Worm (Caenorhabditis elegans): Measurements from ENCODE around the gene C06A1.3.

Gene C06A1.3

ce11 chrII:10569498-10569897 lies 2.6 kb upstream of the C06A1.3 start:
- no peak for TF ChIP-seq rnt-1 (tag; optimal IDR thresholded peaks at IDR 0.05)
- TF ChIP-seq unc-55 (GFP tag; optimal IDR thresholded peaks at IDR 0.05) = peak; percentile 13
- no peak for TF ChIP-seq unc-86 (tag; optimal IDR thresholded peaks at IDR 0.05)

DNA sequence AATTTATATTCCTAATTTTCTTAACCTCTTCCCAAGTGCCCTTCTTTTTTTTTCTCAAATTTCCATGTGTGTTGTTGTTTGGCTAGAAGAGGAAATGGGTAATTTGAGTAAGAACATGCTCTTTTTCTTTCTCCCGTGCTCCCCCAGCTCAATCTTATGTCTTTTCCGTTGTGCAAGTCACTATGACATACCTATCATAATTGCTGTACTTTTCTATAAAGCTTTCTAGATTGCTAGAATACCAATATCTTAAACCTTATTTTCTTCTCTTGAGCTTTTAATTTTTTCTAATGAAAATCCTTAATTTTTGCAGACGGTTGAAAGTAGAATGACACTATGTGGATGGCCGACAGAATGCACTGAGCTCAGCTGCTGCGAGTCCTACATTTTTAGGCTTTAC lies 1.8 kb upstream of the C06A1.3 start, which contains the start of gene txt-13:
TSS of gene txt-13 (plus strand) at position 301 of the 400 bp plus-strand sequence.
- TF ChIP-seq dmd-4 (tag; optimal IDR thresholded peaks at IDR 0.05; ENCODE audit: borderline replicate concordance) (no peak), sox-4 (tag; optimal IDR thresholded peaks at IDR 0.05) (no peak), ets-4 (tag; optimal IDR thresholded peaks at IDR 0.05) (no peak), tbx-2 (tag; optimal IDR thresholded peaks at IDR 0.05) (no peak), syd-9 (tag; optimal IDR thresholded peaks at IDR 0.05) (no peak), sdc-2 (tag; optimal IDR thresholded peaks at IDR 0.05) (no peak), eyg-1 (tag; optimal IDR thresholded peaks at IDR 0.05) (no peak), C08G9.2 (tag; optimal IDR thresholded peaks at IDR 0.05) (no peak), ceh-19 (GFP tag; optimal IDR thresholded peaks at IDR 0.05) (no peak), hlh-30 (tag; optimal IDR thresholded peaks at IDR 0.05; ENCODE audit: insufficient read depth) (no peak), rnt-1 (tag; optimal IDR thresholded peaks at IDR 0.05) (no peak), nhr-11 (tag; optimal IDR thresholded peaks at IDR 0.05) (no peak), lin-11 (tag; optimal IDR thresholded peaks at IDR 0.05) (no peak), pat-9 (tag; optimal IDR thresholded peaks at IDR 0.05) (no peak)

DNA sequence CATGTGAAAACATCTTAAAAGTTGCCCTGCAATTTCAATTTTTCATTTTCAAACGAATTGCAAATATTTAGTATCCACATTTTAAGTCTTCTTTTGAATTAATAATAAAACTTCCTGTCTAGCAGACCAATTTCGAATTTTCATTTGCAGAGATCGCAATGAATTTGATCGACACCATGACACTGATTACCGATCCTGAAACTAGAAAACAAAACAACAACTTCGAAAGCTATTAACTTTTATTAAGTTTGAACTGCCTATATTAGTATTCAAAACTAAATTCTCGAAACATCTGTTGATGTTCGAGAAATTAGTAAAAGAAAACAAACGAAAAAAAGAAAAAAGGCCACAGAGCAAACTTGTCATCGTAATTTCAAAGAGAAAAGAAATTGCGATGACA lies 2.1 kb downstream of the C06A1.3 start:
- TF ChIP-seq ama-1 (optimal IDR thresholded peaks at IDR 0.05) (no peak), nhr-11 (tag; optimal IDR thresholded peaks at IDR 0.05) (no peak), eyg-1 (tag; optimal IDR thresholded peaks at IDR 0.05) (no peak), dve-1 (tag; optimal IDR thresholded peaks at IDR 0.05) (no peak), unc-55 (GFP tag; optimal IDR thresholded peaks at IDR 0.05) (no peak), pax-1 (tag; optimal IDR thresholded peaks at IDR 0.05) (no peak), C08G9.2 (tag; optimal IDR thresholded peaks at IDR 0.05) (no peak), ceh-2 (tag; optimal IDR thresholded peaks at IDR 0.05) (no peak), fkh-10 (GFP tag; optimal IDR thresholded peaks at IDR 0.05) (no peak), pag-3 (tag; optimal IDR thresholded peaks at IDR 0.05; ENCODE audit: borderline replicate concordance) (no peak), lin-11 (tag; optimal IDR thresholded peaks at IDR 0.05) (no peak), ztf-16 (tag; optimal IDR thresholded peaks at IDR 0.05) (no peak)

- TF ChIP-seq ceh-14 (tag; optimal IDR thresholded peaks at IDR 0.05) (no peak), sox-2 (GFP tag; IDR thresholded peaks at IDR 0.05) (no peak), fkh-6 (tag; optimal IDR thresholded peaks at IDR 0.05) (no peak), ceh-30 (tag; optimal IDR thresholded peaks at IDR 0.05) (no peak), tbx-2 (tag; optimal IDR thresholded peaks at IDR 0.05) (no peak), pag-3 (tag; optimal IDR thresholded peaks at IDR 0.05; ENCODE audit: borderline replicate concordance) (no peak), ceh-19 (GFP tag; optimal IDR thresholded peaks at IDR 0.05) (no peak), sdc-2 (tag; optimal IDR thresholded peaks at IDR 0.05) (no peak), unc-55 (GFP tag; optimal IDR thresholded peaks at IDR 0.05) (no peak), eyg-1 (tag; optimal IDR thresholded peaks at IDR 0.05) (no peak), unc-3 (GFP tag; conservative IDR thresholded peaks at IDR 0.05) (no peak), unc-3 (tag; optimal IDR thresholded peaks at IDR 0.05) (no peak), fkh-10 (GFP tag; optimal IDR thresholded peaks at IDR 0.05) (no peak), zip-5 (tag; optimal IDR thresholded peaks at IDR 0.05) (no peak), K09A11.1 (tag; optimal IDR thresholded peaks at IDR 0.05; ENCODE audit: insufficient read depth) (no peak), hlh-13 (GFP tag; optimal IDR thresholded peaks at IDR 0.05) (no peak), ref-2 (tag; optimal IDR thresholded peaks at IDR 0.05) (no peak), fax-1 (tag; optimal IDR thresholded peaks at IDR 0.05) (no peak), unc-42 (tag; optimal IDR thresholded peaks at IDR 0.05) (no peak)
These were observed 6.9 kb downstream of the C06A1.3 start, which contains the start of gene rpb-6 for ce11 chrII:10578843-10579430. rpb-6 (plus strand) TSS chrII:10579380.

All from whole organism, late embryonic.